Fruit fly (Drosophila melanogaster): Measurements from ENCODE around the gene CG14297.

CG14297 gene

dm6 chr3R:18910923-18911322 is 13.0 kb downstream of the CG14297 start:
- TF ChIP-seq D1 (tag; optimal IDR thresholded peaks at IDR 0.05), result no peak
- TF ChIP-seq CG14655 (GFP tag; optimal IDR thresholded peaks at IDR 0.05), result peak; percentile 3
- TF ChIP-seq CG17806 (tag; optimal IDR thresholded peaks at IDR 0.05), result peak; percentile 1
- TF ChIP-seq rn (GFP tag; IDR thresholded peaks at IDR 0.05), result no peak
- TF ChIP-seq CG4496 (GFP tag; IDR thresholded peaks at IDR 0.05), result no peak
- TF ChIP-seq EcR (GFP tag; optimal IDR thresholded peaks at IDR 0.05), result no peak
- TF ChIP-seq CG32121 (GFP tag; IDR thresholded peaks at IDR 0.05), result no peak
- no peak for TF ChIP-seq CG9948 (tag; optimal IDR thresholded peaks at IDR 0.05)
- TF ChIP-seq CG8301 (tag; optimal IDR thresholded peaks at IDR 0.05), result no peak
- TF ChIP-seq Pif1A (GFP tag; optimal IDR thresholded peaks at IDR 0.05), result no peak

- TF ChIP-seq CG12605 (GFP tag; IDR thresholded peaks at IDR 0.05) (no peak), CG14655 (GFP tag; optimal IDR thresholded peaks at IDR 0.05) (peak; percentile 18), CG10348 (GFP tag; IDR thresholded peaks at IDR 0.05) (no peak), EcR (GFP tag; optimal IDR thresholded peaks at IDR 0.05) (peak; percentile 40), CG8159 (tag; optimal IDR thresholded peaks at IDR 0.05) (peak; percentile 28), Pif1B (GFP tag; optimal IDR thresholded peaks at IDR 0.05) (peak; percentile 13), CG4496 (GFP tag; IDR thresholded peaks at IDR 0.05) (peak; percentile 41; the same call in 2 of the 3 replicates)
Measured at dm6 chr3R:18912782-18913331, 14.9 kb downstream of the CG14297 start, which contains the start of gene Sgsh. Gene Sgsh, minus strand, starts transcription at chr3R:18912922.

DNA sequence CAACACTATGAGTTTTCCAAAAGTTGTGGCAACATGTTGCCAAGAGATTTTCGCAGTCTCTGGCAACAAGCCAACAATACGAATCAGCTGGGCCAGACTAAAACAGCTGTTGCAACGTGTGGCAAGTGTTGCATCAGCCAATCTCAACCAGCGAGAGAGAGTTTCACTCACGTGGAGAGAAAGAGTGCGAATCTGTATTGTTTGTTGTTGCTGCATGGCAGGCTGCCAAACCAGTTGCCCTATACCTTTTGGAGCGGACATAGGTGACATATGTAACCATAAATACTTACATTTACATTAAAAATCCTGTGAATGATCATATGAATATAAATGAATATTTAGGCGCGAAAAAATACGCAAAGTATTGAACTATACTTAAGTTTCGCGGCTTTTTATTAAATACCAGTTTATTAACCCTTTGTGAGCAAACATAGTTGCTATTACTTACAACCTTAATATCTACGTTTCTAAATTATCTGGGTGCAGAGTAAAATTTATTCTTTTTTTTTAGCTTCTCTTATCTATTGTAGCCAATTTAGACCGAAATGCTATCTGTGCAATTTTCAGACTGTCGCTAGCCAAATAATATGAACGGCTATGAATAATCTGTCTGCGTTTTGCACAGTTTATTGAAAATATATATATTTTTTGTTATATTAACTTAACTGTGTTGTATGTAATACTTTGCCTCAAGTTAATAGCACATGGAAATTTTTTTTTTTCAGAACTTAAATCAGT is 16.1 kb downstream of the CG14297 start:
- TF ChIP-seq Ets98B (GFP tag; IDR thresholded peaks at IDR 0.05) (peak; percentile 67), CG4496 (GFP tag; IDR thresholded peaks at IDR 0.05) (peak; percentile 78), fd96Ca (GFP tag; IDR thresholded peaks at IDR 0.05) (0 out of 3 replicates have a peak, but pooled peaks have one; percentile 34), CG8301 (tag; optimal IDR thresholded peaks at IDR 0.05) (peak; percentile 47), gl (tag; optimal IDR thresholded peaks at IDR 0.05) (no peak), CG17806 (tag; optimal IDR thresholded peaks at IDR 0.05) (peak; percentile 39), CG9948 (tag; optimal IDR thresholded peaks at IDR 0.05) (peak; percentile 20), CG15710 (tag; optimal IDR thresholded peaks at IDR 0.05) (peak; percentile 54), Snoo (tag; optimal IDR thresholded peaks at IDR 0.05) (peak; percentile 62), CG13204 (GFP tag; optimal IDR thresholded peaks at IDR 0.05) (peak; percentile 24), Pif1A (GFP tag; optimal IDR thresholded peaks at IDR 0.05) (peak; percentile 71), CG8159 (tag; optimal IDR thresholded peaks at IDR 0.05) (peak; percentile 58), D1 (tag; optimal IDR thresholded peaks at IDR 0.05) (no peak), CG32121 (GFP tag; IDR thresholded peaks at IDR 0.05) (peak; percentile 60), CG10348 (GFP tag; IDR thresholded peaks at IDR 0.05) (no peak), rn (GFP tag; IDR thresholded peaks at IDR 0.05) (0 out of 2 replicates have a peak, but pooled peaks have one; percentile 40), CG14655 (GFP tag; optimal IDR thresholded peaks at IDR 0.05) (peak; percentile 64), CG34367 (tag; optimal IDR thresholded peaks at IDR 0.05) (peak; percentile 49), CG12605 (GFP tag; IDR thresholded peaks at IDR 0.05) (peak; percentile 75), EcR (GFP tag; optimal IDR thresholded peaks at IDR 0.05) (peak; percentile 22), Pif1B (GFP tag; optimal IDR thresholded peaks at IDR 0.05) (peak; percentile 3)

dm6 chr3R:18914594-18915275 is 16.8 kb downstream of the CG14297 start, which contains the start of gene Xrp1:
Gene Xrp1, plus strand, starts transcription at chr3R:18914968.
- peak; percentile 54; the same call in 1 of the 3 replicates for TF ChIP-seq fd96Ca (GFP tag; IDR thresholded peaks at IDR 0.05)
- TF ChIP-seq CG12605 (GFP tag; IDR thresholded peaks at IDR 0.05), result peak; percentile 48
- peak; percentile 32 for TF ChIP-seq CG13204 (GFP tag; optimal IDR thresholded peaks at IDR 0.05)
- no peak for TF ChIP-seq Pif1A (GFP tag; optimal IDR thresholded peaks at IDR 0.05)
- TF ChIP-seq EcR (GFP tag; optimal IDR thresholded peaks at IDR 0.05), result peak; percentile 54
- TF ChIP-seq CG4496 (GFP tag; IDR thresholded peaks at IDR 0.05), result peak; percentile 62; the same call in 1 of the 3 replicates
- no peak for TF ChIP-seq rn (GFP tag; IDR thresholded peaks at IDR 0.05)
- TF ChIP-seq Ets98B (GFP tag; IDR thresholded peaks at IDR 0.05), result peak; percentile 49
- no peak for TF ChIP-seq Pif1B (GFP tag; optimal IDR thresholded peaks at IDR 0.05)
- TF ChIP-seq CG8159 (tag; optimal IDR thresholded peaks at IDR 0.05), result no peak
- 0 out of 2 replicates have a peak, but pooled peaks have one; percentile 37 for TF ChIP-seq CG10348 (GFP tag; IDR thresholded peaks at IDR 0.05)
- TF ChIP-seq CG32121 (GFP tag; IDR thresholded peaks at IDR 0.05), result peak; percentile 67; the same call in 1 of the 2 replicates

- TF ChIP-seq rn (GFP tag; IDR thresholded peaks at IDR 0.05), result no peak
- TF ChIP-seq CG8159 (tag; optimal IDR thresholded peaks at IDR 0.05), result no peak
- TF ChIP-seq CG14655 (GFP tag; optimal IDR thresholded peaks at IDR 0.05), result no peak
- TF ChIP-seq CG13204 (GFP tag; optimal IDR thresholded peaks at IDR 0.05), result no peak
- no peak for TF ChIP-seq gl (tag; optimal IDR thresholded peaks at IDR 0.05)
- TF ChIP-seq CG4496 (GFP tag; IDR thresholded peaks at IDR 0.05), result no peak
- TF ChIP-seq EcR (GFP tag; optimal IDR thresholded peaks at IDR 0.05), result peak; percentile 40
Measured at dm6 chr3R:18915644-18916194, 17.8 kb downstream of the CG14297 start.
